Fruit fly (Drosophila melanogaster) whole organism, embryonic: Measurements from ENCODE around the gene Trf4-1.

Source experiments
- Asciz ChIP-seq: fragments of 200-800 bp; sonication (Bioruptor generic); optimal IDR thresholded peaks from 2 replicates; lab custom pipeline; 2017; ENCODE audit warnings: missing biosample characterization, mild to moderate bottlenecking, missing genetic modification characterization, missing genetic modification reagents
- Atf3 ChIP-seq: fragments of 200-800 bp; sonication (Bioruptor generic); optimal IDR thresholded peaks from 3 replicates; lab custom pipeline; 2016; ENCODE audit warnings: missing biosample characterization, missing genetic modification characterization
- BEAF-32 ChIP-seq: fragments of 200-800 bp; sonication (Bioruptor generic); optimal IDR thresholded peaks from 3 replicates; lab custom pipeline; 2017; ENCODE audit warnings: missing biosample characterization, missing genetic modification characterization, mild to moderate bottlenecking, moderate library complexity, missing genetic modification reagents
- CG10321 ChIP-seq: fragments of 200-800 bp; sonication (Bioruptor generic); IDR thresholded peaks from 2 replicates; pipeline ENCODE4 v1.3.6; 2022; ENCODE audit warnings: missing biosample characterization, missing genetic modification characterization
- CG11085 ChIP-seq: fragments of 200-800 bp; sonication (Bioruptor generic); IDR thresholded peaks from 2 replicates; pipeline ENCODE4 v1.3.6; 2022; ENCODE audit warnings: missing biosample characterization, missing genetic modification characterization
- CG13123 ChIP-seq: fragments of 200-800 bp; sonication (Bioruptor generic); optimal IDR thresholded peaks from 2 replicates; lab custom pipeline; 2016; ENCODE audit warnings: missing biosample characterization, missing genetic modification characterization
- CG14710 ChIP-seq: fragments of 200-800 bp; sonication (Bioruptor generic); optimal IDR thresholded peaks from 3 replicates; lab custom pipeline; 2019; ENCODE audit warnings: missing biosample characterization, mild to moderate bottlenecking, missing genetic modification characterization, moderate library complexity
- CG15601 ChIP-seq: fragments of 200-800 bp; sonication (Bioruptor generic); optimal IDR thresholded peaks from 3 replicates; lab custom pipeline; 2019; ENCODE audit warnings: missing biosample characterization, mild to moderate bottlenecking, missing genetic modification characterization, moderate library complexity
- CG17568 ChIP-seq: fragments of 200-800 bp; sonication (Bioruptor generic); optimal IDR thresholded peaks from 2 replicates; lab custom pipeline; 2018; ENCODE audit warnings: missing biosample characterization, mild to moderate bottlenecking, missing genetic modification characterization, moderate library complexity
- CG4360 ChIP-seq: fragments of 200-800 bp; sonication (Bioruptor generic); IDR thresholded peaks from 2 replicates; pipeline ENCODE4 v1.3.6; 2022; ENCODE audit warnings: missing biosample characterization, missing genetic modification characterization
- CG4404 ChIP-seq: fragments of 200-800 bp; sonication (Bioruptor generic); IDR thresholded peaks from 2 replicates; pipeline ENCODE4 v1.3.6; 2022; ENCODE audit warnings: missing biosample characterization, missing genetic modification characterization
- CG6175 ChIP-seq: fragments of 200-800 bp; sonication (Bioruptor generic); IDR thresholded peaks from 3 replicates; pipeline ENCODE4 v1.3.6; 2022; ENCODE audit warnings: missing biosample characterization, missing genetic modification characterization
- CG6791 ChIP-seq: fragments of 200-800 bp; sonication (Bioruptor generic); IDR thresholded peaks from 3 replicates; pipeline ENCODE4 v1.3.6; 2022; ENCODE audit warnings: missing biosample characterization, missing genetic modification characterization; ENCODE audit not compliant: partially characterized antibody
- CG6813 ChIP-seq: fragments of 200-800 bp; sonication (Bioruptor generic); optimal IDR thresholded peaks from 2 replicates; lab custom pipeline; 2017; ENCODE audit warnings: missing biosample characterization, missing genetic modification characterization, mild to moderate bottlenecking, moderate library complexity, missing genetic modification reagents
- CG7839 ChIP-seq: fragments of 200-800 bp; sonication (Bioruptor generic); optimal IDR thresholded peaks from 3 replicates; lab custom pipeline; 2018; ENCODE audit warnings: missing biosample characterization, mild to moderate bottlenecking, missing genetic modification characterization, moderate library complexity
- CG9817 ChIP-seq: fragments of 200-800 bp; sonication (Bioruptor generic); optimal IDR thresholded peaks from 2 replicates; lab custom pipeline; 2018; ENCODE audit warnings: missing biosample characterization, mild to moderate bottlenecking, missing genetic modification characterization, moderate library complexity
- D19B ChIP-seq: fragments of 200-800 bp; sonication (Bioruptor generic); optimal IDR thresholded peaks from 2 replicates; lab custom pipeline; 2017; ENCODE audit warnings: missing biosample characterization, mild to moderate bottlenecking, missing genetic modification characterization
- Dip2 ChIP-seq: fragments of 200-800 bp; sonication (Bioruptor generic); IDR thresholded peaks from 2 replicates; pipeline ENCODE4 v1.3.6; 2022; ENCODE audit warnings: missing biosample characterization, missing genetic modification characterization
- Fer3 ChIP-seq: fragments of 200-800 bp; sonication (Bioruptor generic); optimal IDR thresholded peaks from 2 replicates; lab custom pipeline; 2018; ENCODE audit warnings: missing biosample characterization, mild to moderate bottlenecking, missing genetic modification characterization, moderate library complexity
- Gsc ChIP-seq: fragments of 200-800 bp; sonication (Bioruptor generic); IDR thresholded peaks from 2 replicates; pipeline ENCODE4 v1.3.6; 2022; ENCODE audit warnings: missing biosample characterization, missing genetic modification characterization
- Hmr ChIP-seq: fragments of 200-800 bp; sonication (Bioruptor generic); optimal IDR thresholded peaks from 3 replicates; lab custom pipeline; 2017; ENCODE audit warnings: mild to moderate bottlenecking, missing biosample characterization, missing genetic modification reagents, missing genetic modification characterization
- MTF-1 ChIP-seq: fragments of 200-800 bp; sonication (Bioruptor generic); optimal IDR thresholded peaks from 2 replicates; lab custom pipeline; 2018; ENCODE audit warnings: missing biosample characterization, mild to moderate bottlenecking, missing genetic modification characterization, borderline replicate concordance
- Max ChIP-seq: fragments of 200-800 bp; sonication (Bioruptor generic); optimal IDR thresholded peaks from 2 replicates; lab custom pipeline; 2016; ENCODE audit warnings: missing biosample characterization, mild to moderate bottlenecking, missing genetic modification characterization
- Opbp ChIP-seq: fragments of 200-800 bp; sonication (Bioruptor generic); IDR thresholded peaks from 3 replicates; pipeline ENCODE4 v1.3.6; 2022; ENCODE audit warnings: missing biosample characterization, missing genetic modification characterization; ENCODE audit not compliant: partially characterized antibody
- Pdp1 ChIP-seq, 2 experiments: fragments of 200-800 bp; sonication (Bioruptor generic); optimal IDR thresholded peaks; 3 replicates each; lab custom pipeline; 2016; ENCODE audit warnings: missing biosample characterization in 2 of 2, missing genetic modification characterization in 2 of 2, mild to moderate bottlenecking in 1 of 2, moderate library complexity in 1 of 2
- Scr ChIP-seq: fragments of 200-800 bp; sonication (Bioruptor generic); IDR thresholded peaks from 2 replicates; pipeline ENCODE4 v1.3.6; 2022; ENCODE audit warnings: missing biosample characterization, missing genetic modification characterization; ENCODE audit not compliant: partially characterized antibody
- Trl ChIP-seq, 3 experiments: fragments of >200 bp in 2 of 3; fragments of 200-800 bp in 1 of 3; sonication (Bioruptor generic) in 1 of 3; optimal IDR thresholded peaks; 2 replicates in 1 of 3; 3 replicates in 2 of 3; lab custom pipeline; 2016 to 2017; ENCODE audit warnings: missing biosample characterization in 1 of 3, missing genetic modification characterization in 1 of 3
- YL-1 ChIP-seq: fragments of 200-800 bp; sonication (Bioruptor generic); optimal IDR thresholded peaks from 3 replicates; lab custom pipeline; 2017; ENCODE audit warnings: missing biosample characterization, mild to moderate bottlenecking, missing genetic modification characterization
- abd-A ChIP-seq: fragments of 200-800 bp; sonication (Bioruptor generic); optimal IDR thresholded peaks from 3 replicates; lab custom pipeline; 2019; ENCODE audit warnings: missing biosample characterization, mild to moderate bottlenecking, missing genetic modification characterization, moderate library complexity
- corto ChIP-seq: fragments of 200-800 bp; sonication (Bioruptor generic); optimal IDR thresholded peaks from 2 replicates; lab custom pipeline; 2016; ENCODE audit warnings: missing biosample characterization, mild to moderate bottlenecking, missing genetic modification characterization, moderate library complexity
- dan ChIP-seq: fragments of 200-800 bp; sonication (Bioruptor generic); IDR thresholded peaks from 2 replicates; pipeline ENCODE4 v1.3.6; 2022; ENCODE audit warnings: missing biosample characterization, missing genetic modification characterization
- dati ChIP-seq: fragments of 200-800 bp; sonication (Bioruptor generic); IDR thresholded peaks from 2 replicates; pipeline ENCODE4 v1.3.6; 2022; ENCODE audit warnings: missing biosample characterization, missing genetic modification characterization
- esg ChIP-seq: fragments of 200-800 bp; sonication (Bioruptor generic); conservative IDR thresholded peaks from 2 replicates; pipeline ENCODE4 v1.3.6; 2022; ENCODE audit warnings: missing biosample characterization, missing genetic modification characterization
- ftz-f1 ChIP-seq: fragments of 200-800 bp; sonication (Bioruptor generic); optimal IDR thresholded peaks from 2 replicates; lab custom pipeline; 2016; ENCODE audit warnings: missing biosample characterization, missing genetic modification characterization
- inv ChIP-seq: fragments of 200-800 bp; sonication (Bioruptor generic); IDR thresholded peaks from 2 replicates; pipeline ENCODE4 v1.3.6; 2022; ENCODE audit warnings: missing biosample characterization, missing genetic modification characterization; ENCODE audit not compliant: partially characterized antibody
- nerfin-1 ChIP-seq: fragments of 200-800 bp; sonication (Bioruptor generic); optimal IDR thresholded peaks from 3 replicates; lab custom pipeline; 2019; ENCODE audit warnings: missing biosample characterization, mild to moderate bottlenecking, missing genetic modification characterization, moderate library complexity
- nmo ChIP-seq: fragments of 200-800 bp; sonication (Bioruptor generic); optimal IDR thresholded peaks from 2 replicates; lab custom pipeline; 2018; ENCODE audit warnings: missing biosample characterization, mild to moderate bottlenecking, missing genetic modification characterization, moderate library complexity
- salm ChIP-seq: fragments of 200-800 bp; sonication (Bioruptor generic); optimal IDR thresholded peaks from 2 replicates; lab custom pipeline; 2018; ENCODE audit warnings: missing biosample characterization, mild to moderate bottlenecking, missing genetic modification characterization
- seq ChIP-seq: fragments of 200-800 bp; sonication (Bioruptor generic); IDR thresholded peaks from 2 replicates; pipeline ENCODE4 v1.3.6; 2022; ENCODE audit warnings: missing biosample characterization, missing genetic modification characterization
- sr ChIP-seq: fragments of 200-800 bp; sonication (Bioruptor generic); IDR thresholded peaks from 3 replicates; pipeline ENCODE4 v1.3.6; 2022; ENCODE audit warnings: missing biosample characterization, missing genetic modification characterization
- sug ChIP-seq: fragments of 200-800 bp; optimal IDR thresholded peaks from 2 replicates; lab custom pipeline; 2019; ENCODE audit warnings: missing biosample characterization, mild to moderate bottlenecking, missing genetic modification characterization, moderate library complexity
- tio ChIP-seq: fragments of 200-800 bp; sonication (Bioruptor generic); optimal IDR thresholded peaks from 2 replicates; lab custom pipeline; 2017; ENCODE audit warnings: missing biosample characterization, missing genetic modification characterization, inconsistent platforms
- tll ChIP-seq, 2 experiments: fragments of 200-800 bp in 1 of 2; fragments of >200 bp in 1 of 2; sonication (Bioruptor generic) in 1 of 2; optimal IDR thresholded peaks; 2 replicates each; lab custom pipeline; 2017 to 2019; ENCODE audit warnings: missing biosample characterization in 2 of 2, missing genetic modification characterization in 2 of 2, mild to moderate bottlenecking in 1 of 2, moderate library complexity in 1 of 2
- toy ChIP-seq: fragments of 200-800 bp; sonication (Bioruptor generic); IDR thresholded peaks from 2 replicates; pipeline ENCODE4 v1.3.6; 2022; ENCODE audit warnings: missing biosample characterization, missing genetic modification characterization
- ttk ChIP-seq: fragments of 200-800 bp; sonication (Bioruptor generic); IDR thresholded peaks from 2 replicates; pipeline ENCODE4 v2.1.2; 2022; ENCODE audit warnings: missing biosample characterization, missing genetic modification characterization
- tup ChIP-seq: fragments of 200-800 bp; sonication (Bioruptor generic); optimal IDR thresholded peaks from 2 replicates; lab custom pipeline; 2016; ENCODE audit warnings: missing biosample characterization, mild to moderate bottlenecking, missing genetic modification characterization, moderate library complexity
- wdn ChIP-seq: fragments of 200-800 bp; sonication (Bioruptor generic); IDR thresholded peaks from 2 replicates; pipeline ENCODE4 v1.3.6; 2022; ENCODE audit warnings: missing biosample characterization, missing genetic modification characterization

The Trf4-1 gene

DNA sequence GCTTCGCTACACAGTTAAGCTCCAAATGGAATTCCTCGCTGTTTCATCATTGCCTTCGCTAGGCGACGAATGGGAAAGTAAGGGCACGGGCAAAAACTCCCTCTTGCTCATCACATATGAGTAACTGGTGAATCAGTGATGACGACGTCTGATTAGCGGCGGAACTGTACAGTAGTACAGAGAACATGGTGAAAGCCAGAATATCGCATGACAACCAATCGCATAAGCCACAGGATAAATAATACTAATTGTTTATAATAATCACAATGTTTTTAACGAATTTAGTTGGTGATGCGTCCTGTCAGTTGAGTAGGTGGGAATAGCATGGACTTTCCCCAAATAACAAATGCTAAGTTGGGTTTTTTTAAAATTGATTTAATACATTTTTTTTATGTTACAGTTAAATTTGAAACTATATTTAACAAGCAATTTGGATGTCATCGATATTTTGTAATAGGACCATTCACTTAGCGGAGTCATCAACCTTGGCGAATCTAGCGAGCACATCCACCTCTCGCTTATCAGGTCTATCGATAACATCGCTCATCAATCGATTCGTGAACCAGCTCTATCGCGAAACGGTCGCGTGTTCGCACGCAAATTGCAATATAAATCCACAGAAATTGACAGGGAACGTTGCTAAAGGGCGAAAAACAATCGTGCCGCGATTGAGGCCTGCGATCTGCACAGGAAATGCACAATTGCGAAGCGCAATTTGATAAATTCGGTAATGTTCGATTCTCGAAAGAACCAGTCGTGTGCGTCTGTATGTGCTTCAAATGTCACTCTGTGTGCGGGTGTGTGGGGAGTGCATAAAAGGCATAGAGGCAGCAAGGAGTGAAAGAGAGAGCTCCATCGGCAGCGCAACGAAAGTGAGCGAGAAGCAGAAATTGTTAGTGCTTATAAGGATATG lies at the start of gene Trf4-1, which contains the start of gene CG12112 (continued):
- peak; percentile 49 for TF ChIP-seq Hmr (GFP tag; lab: Kevin White, UChicago)
- TF ChIP-seq inv (GFP tag; lab: Robert Waterston, UW): peak; percentile 76
- TF ChIP-seq esg (GFP tag; lab: Robert Waterston, UW): no peak
- no peak for TF ChIP-seq CG6813 (GFP tag; lab: Kevin White, UChicago)
- TF ChIP-seq seq: no peak
- TF ChIP-seq salm: no peak
- peak; percentile 31 for TF ChIP-seq Max (GFP tag; lab: Kevin White, UChicago)
- no peak for TF ChIP-seq Dip2 (GFP tag; lab: Robert Waterston, UW)
- TF ChIP-seq D19B (GFP tag; lab: Kevin White, UChicago): no peak
- TF ChIP-seq dati (GFP tag; lab: Robert Waterston, UW): no peak
- TF ChIP-seq Pdp1 (GFP tag; optimal IDR thresholded peaks at IDR 0.05; lab: Kevin White, UChicago): no peak
- peak; percentile 12 for TF ChIP-seq nerfin-1 (tag; lab: Kevin White, UChicago)
- TF ChIP-seq Fer3 (tag; lab: Kevin White, UChicago): no peak
- TF ChIP-seq Asciz (GFP tag; lab: Kevin White, UChicago): no peak
- peak; percentile 44 for TF ChIP-seq nmo
- TF ChIP-seq abd-A (tag; lab: Kevin White, UChicago): peak; percentile 66
- TF ChIP-seq CG4360 (GFP tag; lab: Robert Waterston, UW): no peak
- peak; percentile 78 for TF ChIP-seq Scr (GFP tag; lab: Robert Waterston, UW)
- no peak for TF ChIP-seq CG4404 (GFP tag; lab: Robert Waterston, UW)
- peak; percentile 61 for TF ChIP-seq CG14710 (tag; lab: Kevin White, UChicago)
- no peak for TF ChIP-seq toy (GFP tag; lab: Robert Waterston, UW)
- no peak for TF ChIP-seq wdn
- peak; percentile 5 for TF ChIP-seq CG9817 (tag; lab: Kevin White, UChicago)
- TF ChIP-seq Gsc: no peak
- TF ChIP-seq CG13123 (GFP tag; lab: Kevin White, UChicago): no peak
- TF ChIP-seq ftz-f1 (GFP tag; lab: Kevin White, UChicago): no peak
- peak; percentile 1 for TF ChIP-seq tio (GFP tag; lab: Kevin White, UChicago)
- TF ChIP-seq CG6175 (GFP tag; lab: Robert Waterston, UW): no peak

DNA sequence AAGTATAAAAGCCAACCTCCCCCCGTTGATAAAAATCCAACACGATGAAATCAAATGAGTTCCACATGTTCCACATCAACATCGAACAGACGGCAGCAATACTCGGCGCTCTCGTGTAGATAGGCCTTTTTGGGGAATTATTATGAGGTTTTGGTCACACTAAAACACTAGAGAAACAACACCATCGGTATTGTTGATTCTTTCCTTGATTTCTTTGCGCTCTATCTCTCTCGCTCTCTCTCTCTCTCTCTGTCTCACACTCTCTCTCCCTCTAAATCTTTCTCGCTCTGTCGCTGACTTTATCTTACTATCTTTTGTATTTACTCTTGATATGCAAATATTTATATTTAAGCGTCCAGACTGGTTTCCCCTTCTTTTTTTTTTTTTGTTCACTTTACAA lies 49.4 kb upstream of the Trf4-1 start:
- TF ChIP-seq CG10321 (GFP tag; lab: Robert Waterston, UW): no peak
- TF ChIP-seq dan: no peak
- TF ChIP-seq corto (GFP tag; lab: Kevin White, UChicago): no peak
- TF ChIP-seq tll (GFP tag; optimal IDR thresholded peaks at IDR 0.05; lab: Kevin White, UChicago): peak in 1 of 2 experiments; percentile 38
- no peak for TF ChIP-seq CG7839 (tag; lab: Kevin White, UChicago)
- no peak for TF ChIP-seq Opbp
- TF ChIP-seq sug (tag; lab: Kevin White, UChicago): no peak
- no peak for TF ChIP-seq CG17568 (GFP tag; lab: Kevin White, UChicago)
- TF ChIP-seq tio (GFP tag; lab: Kevin White, UChicago): no peak
- no peak for TF ChIP-seq sr
- no peak for TF ChIP-seq CG13123 (GFP tag; lab: Kevin White, UChicago)
- TF ChIP-seq tup (GFP tag; lab: Kevin White, UChicago): no peak
- 0 out of 3 replicates have a peak, but pooled peaks have one; percentile 40 for TF ChIP-seq CG6791
- TF ChIP-seq YL-1 (GFP tag; lab: Kevin White, UChicago): no peak
- TF ChIP-seq MTF-1 (GFP tag; lab: Kevin White, UChicago): no peak
- no peak for TF ChIP-seq BEAF-32 (GFP tag; lab: Kevin White, UChicago)
- TF ChIP-seq Trl (optimal IDR thresholded peaks at IDR 0.05; lab: Kevin White, UChicago): peak; percentile 16 to 54
- no peak for TF ChIP-seq Trl (GFP tag; optimal IDR thresholded peaks at IDR 0.05; lab: Kevin White, UChicago)
- no peak for TF ChIP-seq CG11085 (GFP tag; lab: Robert Waterston, UW)
- no peak for TF ChIP-seq ttk (GFP tag; lab: Robert Waterston, UW)
- TF ChIP-seq CG15601: no peak
- TF ChIP-seq Atf3 (GFP tag; lab: Kevin White, UChicago): no peak
